Fruit fly (Drosophila melanogaster) whole organism, prepupa: ENCODE results near the gene CG11426.
A peak's percentile ranks its signal among the peaks of the same experiment; 100 is the strongest.

Experiments used
- Blimp-1 ChIP-seq: fragments of 200-800 bp; sonication (Bioruptor generic); optimal IDR thresholded peaks from 3 replicates; lab custom pipeline; 2017; ENCODE audit warnings: missing biosample characterization, missing genetic modification characterization, mild to moderate bottlenecking, moderate library complexity, missing genetic modification reagents
- CG10669 ChIP-seq: fragments of 200-800 bp; sonication (Bioruptor generic); optimal IDR thresholded peaks from 3 replicates; lab custom pipeline; 2018; ENCODE audit warnings: missing biosample characterization, mild to moderate bottlenecking, missing genetic modification characterization, moderate library complexity
- CG11762 ChIP-seq: fragments of 200-800 bp; sonication (Bioruptor generic); optimal IDR thresholded peaks from 3 replicates; lab custom pipeline; 2016; ENCODE audit warnings: missing biosample characterization, missing genetic modification characterization; ENCODE audit not compliant: insufficient read depth
- CG11902 ChIP-seq: fragments of 200-800 bp; sonication (Bioruptor generic); optimal IDR thresholded peaks from 3 replicates; lab custom pipeline; 2016; ENCODE audit warnings: missing biosample characterization, missing genetic modification characterization
- CG1621 ChIP-seq: fragments of 200-800 bp; sonication (Bioruptor generic); optimal IDR thresholded peaks from 3 replicates; lab custom pipeline; 2018; ENCODE audit warnings: missing biosample characterization, mild to moderate bottlenecking, missing genetic modification characterization
- CG16779 ChIP-seq: fragments of 200-800 bp; sonication (Bioruptor generic); optimal IDR thresholded peaks from 3 replicates; lab custom pipeline; 2017; ENCODE audit warnings: missing biosample characterization, mild to moderate bottlenecking, missing genetic modification characterization
- CG3032 ChIP-seq: fragments of 200-800 bp; optimal IDR thresholded peaks from 2 replicates; lab custom pipeline; 2019; ENCODE audit warnings: missing biosample characterization, mild to moderate bottlenecking, missing genetic modification characterization, moderate library complexity
- CG31627 ChIP-seq: fragments of 200-800 bp; sonication (Bioruptor generic); optimal IDR thresholded peaks from 3 replicates; lab custom pipeline; 2016; ENCODE audit warnings: missing biosample characterization, missing genetic modification characterization
- CG32006 ChIP-seq: fragments of 200-800 bp; sonication (Bioruptor generic); optimal IDR thresholded peaks from 3 replicates; lab custom pipeline; 2017; ENCODE audit warnings: missing biosample characterization, mild to moderate bottlenecking, missing genetic modification characterization
- CG3919 ChIP-seq: fragments of 200-800 bp; sonication (Bioruptor generic); optimal IDR thresholded peaks from 3 replicates; lab custom pipeline; 2016; ENCODE audit warnings: missing biosample characterization, missing genetic modification characterization
- CG6163 ChIP-seq: fragments of 200-800 bp; sonication (Bioruptor generic); IDR thresholded peaks from 3 replicates; pipeline ENCODE4 v1.3.6; 2022; ENCODE audit warnings: missing biosample characterization, missing genetic modification characterization
- CG6276 ChIP-seq: fragments of 200-800 bp; sonication (Bioruptor generic); optimal IDR thresholded peaks from 2 replicates; lab custom pipeline; 2017; ENCODE audit warnings: missing biosample characterization, mild to moderate bottlenecking, missing genetic modification characterization
- CG6792 ChIP-seq: fragments of 200-800 bp; sonication (Bioruptor generic); optimal IDR thresholded peaks from 3 replicates; lab custom pipeline; 2016; ENCODE audit warnings: missing biosample characterization, missing genetic modification characterization
- CG6808 ChIP-seq: fragments of 200-800 bp; sonication (Bioruptor generic); optimal IDR thresholded peaks from 3 replicates; lab custom pipeline; 2017; ENCODE audit warnings: missing biosample characterization, missing genetic modification characterization, mild to moderate bottlenecking, moderate library complexity, missing genetic modification reagents
- CG6854 ChIP-seq: fragments of 200-800 bp; sonication (Bioruptor generic); optimal IDR thresholded peaks from 2 replicates; lab custom pipeline; 2017; ENCODE audit warnings: missing biosample characterization, mild to moderate bottlenecking, missing genetic modification characterization
- CG7368 ChIP-seq: fragments of 200-800 bp; sonication (Bioruptor generic); optimal IDR thresholded peaks from 3 replicates; lab custom pipeline; 2016; ENCODE audit warnings: missing biosample characterization, missing genetic modification characterization
- CG8119 ChIP-seq: fragments of 200-800 bp; sonication (Bioruptor generic); IDR thresholded peaks from 3 replicates; pipeline ENCODE4 v1.3.6; 2022; ENCODE audit warnings: missing biosample characterization, missing genetic modification characterization
- CG8632 ChIP-seq: fragments of 200-800 bp; sonication (Bioruptor generic); optimal IDR thresholded peaks from 3 replicates; lab custom pipeline; 2016; ENCODE audit warnings: missing biosample characterization, missing genetic modification characterization
- CG9139 ChIP-seq: fragments of 200-800 bp; sonication (Bioruptor generic); optimal IDR thresholded peaks from 3 replicates; lab custom pipeline; 2017; ENCODE audit warnings: missing biosample characterization, mild to moderate bottlenecking, missing genetic modification characterization
- Eip78C ChIP-seq: fragments of 200-800 bp; sonication (Bioruptor generic); peaks from one replicate; lab custom pipeline; 2016; ENCODE audit warnings: missing biosample characterization, missing genetic modification characterization
- Eip93F ChIP-seq: fragments of 200-800 bp; sonication (Bioruptor generic); optimal IDR thresholded peaks from 2 replicates; lab custom pipeline; 2016; ENCODE audit warnings: missing biosample characterization, mild to moderate bottlenecking, missing genetic modification characterization
- Ets21C ChIP-seq: fragments of 200-800 bp; sonication (Bioruptor generic); optimal IDR thresholded peaks from 3 replicates; lab custom pipeline; 2016; ENCODE audit warnings: missing biosample characterization, missing genetic modification characterization
- Ets96B ChIP-seq: fragments of 200-800 bp; optimal IDR thresholded peaks from 2 replicates; lab custom pipeline; 2019; ENCODE audit warnings: missing biosample characterization, mild to moderate bottlenecking, missing genetic modification characterization, moderate library complexity
- Hr38 ChIP-seq: sonication (Bioruptor generic); optimal IDR thresholded peaks from 2 replicates; lab custom pipeline; 2016; ENCODE audit warnings: missing biosample characterization, missing genetic modification characterization
- Hr39 ChIP-seq: fragments of 200-800 bp; sonication (Bioruptor generic); optimal IDR thresholded peaks from 2 replicates; lab custom pipeline; 2016; ENCODE audit warnings: missing biosample characterization, missing genetic modification characterization
- Hr4 ChIP-seq: fragments of 200-800 bp; sonication (Bioruptor generic); optimal IDR thresholded peaks from 3 replicates; lab custom pipeline; 2016; ENCODE audit warnings: missing biosample characterization, missing genetic modification characterization
- Smox ChIP-seq: fragments of 200-800 bp; sonication (Bioruptor generic); optimal IDR thresholded peaks from 3 replicates; lab custom pipeline; 2016; ENCODE audit warnings: missing biosample characterization, missing genetic modification characterization
- Sox14 ChIP-seq: fragments of 200-800 bp; sonication (Bioruptor generic); optimal IDR thresholded peaks from 3 replicates; lab custom pipeline; 2016; ENCODE audit warnings: missing biosample characterization, missing genetic modification characterization
- achi ChIP-seq: fragments of 200-800 bp; sonication (Bioruptor generic); optimal IDR thresholded peaks from 3 replicates; lab custom pipeline; 2016; ENCODE audit warnings: missing biosample characterization, missing genetic modification characterization
- dsx ChIP-seq: fragments of 200-800 bp; optimal IDR thresholded peaks from 3 replicates; lab custom pipeline; 2019; ENCODE audit warnings: missing biosample characterization, mild to moderate bottlenecking, missing genetic modification characterization, moderate library complexity; ENCODE audit not compliant: poor library complexity, severe bottlenecking
- eg ChIP-seq: fragments of 200-800 bp; sonication (Bioruptor generic); IDR thresholded peaks from 3 replicates; pipeline ENCODE4 v1.3.6; 2022; ENCODE audit warnings: missing biosample characterization, missing genetic modification characterization
- fd59A ChIP-seq: fragments of 200-800 bp; sonication (Bioruptor generic); optimal IDR thresholded peaks from 2 replicates; lab custom pipeline; 2017; ENCODE audit warnings: missing biosample characterization, mild to moderate bottlenecking, missing genetic modification characterization, missing genetic modification reagents
- fkh ChIP-seq: fragments of 200-800 bp; sonication (Bioruptor generic); optimal IDR thresholded peaks from 3 replicates; lab custom pipeline; 2017; ENCODE audit warnings: missing biosample characterization, mild to moderate bottlenecking, missing genetic modification characterization, moderate library complexity
- net ChIP-seq: fragments of 200-800 bp; sonication (Bioruptor generic); optimal IDR thresholded peaks from 3 replicates; lab custom pipeline; 2016; ENCODE audit warnings: missing biosample characterization, missing genetic modification characterization
- salr ChIP-seq, 2 experiments: fragments of 200-800 bp; sonication (Bioruptor generic); optimal IDR thresholded peaks; 3 replicates each; lab custom pipeline; 2016 to 2018; ENCODE audit warnings: missing biosample characterization in 2 of 2, missing genetic modification characterization in 2 of 2, mild to moderate bottlenecking in 1 of 2
- spab ChIP-seq: fragments of 200-800 bp; sonication (Bioruptor generic); optimal IDR thresholded peaks from 2 replicates; lab custom pipeline; 2017; ENCODE audit warnings: missing biosample characterization, mild to moderate bottlenecking, missing genetic modification characterization, missing genetic modification reagents
- ss ChIP-seq, 2 experiments: fragments of 200-800 bp; sonication (Bioruptor generic); optimal IDR thresholded peaks; 2 replicates in 1 of 2; 3 replicates in 1 of 2; lab custom pipeline; 2017 to 2018; ENCODE audit warnings: mild to moderate bottlenecking in 2 of 2, missing biosample characterization in 2 of 2, missing genetic modification characterization in 2 of 2, moderate library complexity in 1 of 2
- svp ChIP-seq: fragments of 200-800 bp; sonication (Bioruptor generic); peaks from one replicate; lab custom pipeline; 2016; ENCODE audit warnings: missing biosample characterization, missing genetic modification characterization
- topi ChIP-seq: fragments of 200-800 bp; sonication (Bioruptor generic); optimal IDR thresholded peaks from 3 replicates; lab custom pipeline; 2016; ENCODE audit warnings: missing biosample characterization, missing genetic modification characterization
- vri ChIP-seq: fragments of 200-800 bp; sonication (Bioruptor generic); optimal IDR thresholded peaks from 3 replicates; lab custom pipeline; 2016; ENCODE audit warnings: missing biosample characterization, mild to moderate bottlenecking, missing genetic modification characterization

Gene CG11426

DNA sequence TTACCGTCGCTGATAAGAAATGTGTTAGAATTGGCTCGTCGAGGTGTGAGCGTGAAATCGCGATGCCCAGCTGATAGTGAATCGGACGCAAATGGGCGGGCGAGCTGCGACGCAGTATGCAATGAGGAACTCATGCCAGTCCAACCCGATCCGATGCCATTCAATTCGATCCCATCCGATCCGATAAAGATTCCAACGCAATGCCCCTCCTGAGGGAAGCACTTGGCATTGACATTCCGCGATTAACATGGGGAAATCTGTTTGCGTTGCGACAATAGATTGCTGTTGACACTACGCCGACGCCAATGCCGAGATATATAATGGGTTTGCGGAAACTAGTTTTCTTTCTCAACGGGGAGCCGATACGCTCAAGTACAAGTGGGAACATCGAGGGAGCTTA lies 6.9 kb upstream of the CG11426 start:
- TF ChIP-seq CG8119 (GFP tag; lab: Robert Waterston, UW) (no peak), CG6163 (GFP tag; lab: Robert Waterston, UW) (peak; percentile 28; the same call in 1 of the 3 replicates), svp (GFP tag; lab: Kevin White, UChicago) (peak; percentile 87), CG32006 (no peak), fkh (GFP tag; lab: Kevin White, UChicago) (peak; percentile 28), ss (GFP tag; optimal IDR thresholded peaks at IDR 0.05; lab: Kevin White, UChicago) (peak in 1 of 2 experiments; percentile 1)

dm6 chr3L:22465486-22466402 lies 4.6 kb upstream of the CG11426 start, which contains the start of gene CG11438:
TSS of gene CG11438 (plus strand) at chr3L:22465619.
- TF ChIP-seq Ets21C (GFP tag; lab: Kevin White, UChicago), result no peak
- peak; percentile 60 for TF ChIP-seq svp (GFP tag; lab: Kevin White, UChicago)
- TF ChIP-seq CG6854, result peak; percentile 84
- TF ChIP-seq CG3032 (tag; lab: Kevin White, UChicago), result no peak
- TF ChIP-seq ss (GFP tag; optimal IDR thresholded peaks at IDR 0.05; lab: Kevin White, UChicago), result peak; percentile 31 to 53
- no peak for TF ChIP-seq CG16779 (tag; lab: Kevin White, UChicago)
- TF ChIP-seq CG3919 (GFP tag; lab: Kevin White, UChicago), result peak; percentile 4
- peak; percentile 100 for TF ChIP-seq CG6808 (GFP tag; lab: Kevin White, UChicago)
- peak; percentile 89 for TF ChIP-seq Blimp-1 (GFP tag; lab: Kevin White, UChicago)
- TF ChIP-seq fkh (GFP tag; lab: Kevin White, UChicago), result peak; percentile 61
- peak; percentile 7 for TF ChIP-seq Eip78C
- TF ChIP-seq CG6163 (GFP tag; lab: Robert Waterston, UW), result 0 out of 3 replicates have a peak, but pooled peaks have one; percentile 10
- TF ChIP-seq CG1621, result peak; percentile 4
- no peak for TF ChIP-seq eg (GFP tag; lab: Robert Waterston, UW)

DNA sequence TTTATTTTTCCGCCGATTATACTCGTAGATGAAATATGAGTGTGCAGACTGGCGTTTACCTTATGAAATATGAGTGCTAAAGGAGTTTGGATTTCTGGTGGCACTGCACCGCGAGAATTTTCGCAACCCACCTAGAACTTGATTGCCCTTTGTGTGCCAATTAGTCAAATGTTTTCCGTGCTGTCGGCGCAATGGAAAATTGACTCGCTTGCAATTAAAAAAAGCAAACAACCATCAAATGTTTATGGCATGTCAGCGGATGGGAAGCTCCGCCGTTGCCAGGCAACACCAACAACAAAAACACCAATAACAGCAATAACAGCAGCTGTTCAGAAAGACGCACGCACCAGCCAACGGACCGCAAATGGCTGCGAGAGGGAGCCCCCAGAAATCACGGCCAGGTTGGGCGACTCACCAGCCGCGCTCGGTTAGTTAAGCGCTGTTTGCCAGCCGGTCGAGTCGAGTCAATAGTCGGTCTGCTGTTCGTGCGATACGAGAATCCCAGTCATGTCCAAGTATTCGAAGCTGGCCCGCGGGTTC lies 3.9 kb upstream of the CG11426 start:
- TF ChIP-seq Hr4 (GFP tag; lab: Kevin White, UChicago) (peak; percentile 41), CG9139 (GFP tag; lab: Kevin White, UChicago) (no peak), CG8119 (GFP tag; lab: Robert Waterston, UW) (peak; percentile 45; the same call in 1 of the 3 replicates), Eip93F (GFP tag; lab: Kevin White, UChicago) (no peak), achi (GFP tag; lab: Kevin White, UChicago) (peak; percentile 31), fd59A (GFP tag; lab: Kevin White, UChicago) (peak; percentile 36), CG10669 (GFP tag; lab: Kevin White, UChicago) (peak; percentile 44), svp (GFP tag; lab: Kevin White, UChicago) (peak; percentile 60), Eip78C (peak; percentile 89), ss (GFP tag; optimal IDR thresholded peaks at IDR 0.05; lab: Kevin White, UChicago) (peak; percentile 13 to 26), CG3919 (GFP tag; lab: Kevin White, UChicago) (peak; percentile 50), dsx (GFP tag; lab: Kevin White, UChicago) (peak; percentile 26), vri (GFP tag; lab: Kevin White, UChicago) (no peak), spab (no peak), Blimp-1 (GFP tag; lab: Kevin White, UChicago) (no peak), CG3032 (tag; lab: Kevin White, UChicago) (peak; percentile 34), Smox (GFP tag; lab: Kevin White, UChicago) (peak; percentile 50), CG11762 (GFP tag; lab: Kevin White, UChicago) (no peak), CG32006 (peak; percentile 75), net (peak; percentile 40), fkh (GFP tag; lab: Kevin White, UChicago) (no peak), Ets21C (GFP tag; lab: Kevin White, UChicago) (no peak), CG7368 (GFP tag; lab: Kevin White, UChicago) (peak; percentile 46), CG6163 (GFP tag; lab: Robert Waterston, UW) (no peak), CG6854 (no peak), CG6808 (GFP tag; lab: Kevin White, UChicago) (no peak), Ets96B (tag; lab: Kevin White, UChicago) (peak; percentile 51), CG11902 (peak; percentile 16), CG16779 (tag; lab: Kevin White, UChicago) (no peak), CG6276 (GFP tag; lab: Kevin White, UChicago) (peak; percentile 30), Hr39 (peak; percentile 57), Sox14 (GFP tag; lab: Kevin White, UChicago) (peak; percentile 71), topi (peak; percentile 46), salr (GFP tag; optimal IDR thresholded peaks at IDR 0.05; lab: Kevin White, UChicago) (peak; percentile 43 to 84), CG31627 (GFP tag; lab: Kevin White, UChicago) (peak; percentile 40), Hr38 (GFP tag; lab: Kevin White, UChicago) (no peak), CG6792 (GFP tag; lab: Kevin White, UChicago) (no peak), CG8632 (no peak)
